Worm (Caenorhabditis elegans) whole organism, late embryonic: ENCODE data around the gene F55G11.8.

Source experiments
- ama-1 ChIP-seq: fragments of 150-350 bp; optimal IDR thresholded peaks from 2 replicates; lab custom pipeline; 2014
- ceh-19 ChIP-seq: fragments of 200-800 bp; sonication (Bioruptor generic); optimal IDR thresholded peaks from 2 replicates; lab custom pipeline; 2018; ENCODE audit warnings: mild to moderate bottlenecking, missing genetic modification characterization, missing compliant biosample characterization
- ceh-48 ChIP-seq: sonication (generic microtip); optimal IDR thresholded peaks from 2 replicates; lab custom pipeline; 2016; ENCODE audit warnings: missing genetic modification characterization, inconsistent platforms, missing compliant biosample characterization
- npax-4 ChIP-seq: sonication (generic microtip); optimal IDR thresholded peaks from 2 replicates; lab custom pipeline; 2016; ENCODE audit warnings: missing genetic modification characterization, missing compliant biosample characterization
- pag-3 ChIP-seq: sonication (generic microtip); optimal IDR thresholded peaks from 2 replicates; lab custom pipeline; 2016; ENCODE audit warnings: missing compliant biosample characterization, missing genetic modification characterization, borderline replicate concordance
- sox-4 ChIP-seq: sonication (generic microtip); optimal IDR thresholded peaks from 2 replicates; lab custom pipeline; 2017; ENCODE audit warnings: mild to moderate bottlenecking, missing genetic modification characterization, inconsistent platforms, missing compliant biosample characterization
- tbx-2 ChIP-seq: sonication (generic microtip); optimal IDR thresholded peaks from 2 replicates; lab custom pipeline; 2016; ENCODE audit warnings: missing genetic modification characterization, missing compliant biosample characterization
- unc-86 ChIP-seq: sonication (generic microtip); optimal IDR thresholded peaks from 2 replicates; lab custom pipeline; 2016; ENCODE audit warnings: missing genetic modification characterization, missing compliant biosample characterization

- TF ChIP-seq sox-4 (tag; lab: Kevin White, UChicago): no peak
- no peak for TF ChIP-seq npax-4 (tag; lab: Kevin White, UChicago)
- no peak for TF ChIP-seq unc-86 (tag; lab: Kevin White, UChicago)
- TF ChIP-seq pag-3 (tag; lab: Kevin White, UChicago): no peak
- no peak for TF ChIP-seq ceh-48 (tag; lab: Kevin White, UChicago)
- TF ChIP-seq tbx-2 (tag; lab: Kevin White, UChicago): no peak
- TF ChIP-seq ceh-19 (GFP tag; lab: Kevin White, UChicago): no peak
- no peak for TF ChIP-seq ama-1 (lab: Kevin White, UChicago)
These were observed 20.0 kb upstream of the F55G11.8 start, which contains the start of gene dct-19 for ce11 chrIV:12942633-12943032.
